Fruit fly (Drosophila melanogaster) whole organism, embryonic: ENCODE measurements around the gene tinc.

Source experiments
- CG10267 ChIP-seq: fragments of 200-800 bp; sonication (Bioruptor generic); optimal IDR thresholded peaks from 2 replicates; lab custom pipeline; 2018; ENCODE audit warnings: missing biosample characterization, mild to moderate bottlenecking, missing genetic modification characterization, moderate library complexity
- CG11093 ChIP-seq: fragments of 200-800 bp; sonication (Bioruptor generic); IDR thresholded peaks from 3 replicates; pipeline ENCODE4 v1.3.6; 2022; ENCODE audit warnings: missing biosample characterization, missing genetic modification characterization
- CG13894 ChIP-seq: fragments of 200-800 bp; sonication (Bioruptor generic); optimal IDR thresholded peaks from 3 replicates; lab custom pipeline; 2018; ENCODE audit warnings: missing biosample characterization, mild to moderate bottlenecking, missing genetic modification characterization, moderate library complexity
- CG14667 ChIP-seq: fragments of 200-800 bp; sonication (Bioruptor generic); IDR thresholded peaks from 2 replicates; pipeline ENCODE4 v1.3.6; 2022; ENCODE audit warnings: missing biosample characterization, missing genetic modification characterization
- CG14710 ChIP-seq: fragments of 200-800 bp; sonication (Bioruptor generic); optimal IDR thresholded peaks from 3 replicates; lab custom pipeline; 2019; ENCODE audit warnings: missing biosample characterization, mild to moderate bottlenecking, missing genetic modification characterization, moderate library complexity
- CG15269 ChIP-seq: fragments of 200-800 bp; sonication (Bioruptor generic); optimal IDR thresholded peaks from 2 replicates; lab custom pipeline; 2018; ENCODE audit warnings: missing biosample characterization, mild to moderate bottlenecking, missing genetic modification characterization, moderate library complexity
- CG18599 ChIP-seq: fragments of 200-800 bp; sonication (Bioruptor generic); optimal IDR thresholded peaks from 3 replicates; lab custom pipeline; 2017; ENCODE audit warnings: missing biosample characterization, missing genetic modification characterization, mild to moderate bottlenecking, moderate library complexity, missing genetic modification reagents
- CG2678 ChIP-seq: fragments of 200-800 bp; sonication (Bioruptor generic); optimal IDR thresholded peaks from 3 replicates; lab custom pipeline; 2019; ENCODE audit warnings: missing biosample characterization, mild to moderate bottlenecking, missing genetic modification characterization, moderate library complexity
- CG3065 ChIP-seq: fragments of 200-800 bp; sonication (Bioruptor generic); optimal IDR thresholded peaks from 2 replicates; lab custom pipeline; 2016; ENCODE audit warnings: missing biosample characterization, missing genetic modification characterization
- CG32532 ChIP-seq: fragments of 200-800 bp; sonication (Bioruptor generic); IDR thresholded peaks from 2 replicates; pipeline ENCODE4 v1.3.6; 2022; ENCODE audit warnings: missing biosample characterization, missing genetic modification characterization
- CG34422 ChIP-seq: fragments of 200-800 bp; sonication (Bioruptor generic); IDR thresholded peaks from 3 replicates; pipeline ENCODE4 v1.3.6; 2022; ENCODE audit warnings: missing biosample characterization, missing genetic modification characterization
- CG4328 ChIP-seq: fragments of 200-800 bp; sonication (Bioruptor generic); optimal IDR thresholded peaks from 3 replicates; lab custom pipeline; 2017; ENCODE audit warnings: missing biosample characterization, missing genetic modification reagents, missing genetic modification characterization
- CG6683 ChIP-seq: fragments of 200-800 bp; sonication (Bioruptor generic); optimal IDR thresholded peaks from 2 replicates; lab custom pipeline; 2017; ENCODE audit warnings: missing biosample characterization, mild to moderate bottlenecking, missing genetic modification characterization, missing genetic modification reagents
- CG6689 ChIP-seq: fragments of 200-800 bp; sonication (Bioruptor generic); IDR thresholded peaks from 2 replicates; pipeline ENCODE4 v1.3.6; 2022; ENCODE audit warnings: missing biosample characterization, missing genetic modification characterization
- CG7556 ChIP-seq: fragments of 200-800 bp; sonication (Bioruptor generic); optimal IDR thresholded peaks from 2 replicates; lab custom pipeline; 2017; ENCODE audit warnings: missing biosample characterization, mild to moderate bottlenecking, missing genetic modification characterization
- CG7745 ChIP-seq: fragments of 200-800 bp; sonication (Bioruptor generic); optimal IDR thresholded peaks from 2 replicates; lab custom pipeline; 2018; ENCODE audit warnings: missing biosample characterization, mild to moderate bottlenecking, missing genetic modification characterization, moderate library complexity
- CG7987 ChIP-seq: fragments of 200-800 bp; sonication (Bioruptor generic); optimal IDR thresholded peaks from 2 replicates; lab custom pipeline; 2018; ENCODE audit warnings: missing biosample characterization, mild to moderate bottlenecking, missing genetic modification characterization, moderate library complexity
- CG8290 ChIP-seq, 3 experiments: fragments of 200-800 bp; sonication (Bioruptor generic); optimal IDR thresholded peaks; 2 replicates each; lab custom pipeline; 2016 to 2019; ENCODE audit warnings: missing biosample characterization in 3 of 3, missing genetic modification characterization in 3 of 3, mild to moderate bottlenecking in 2 of 3, moderate library complexity in 1 of 3
- HLH3B ChIP-seq: fragments of 200-800 bp; sonication (Bioruptor generic); IDR thresholded peaks from 2 replicates; pipeline ENCODE4 v1.3.6; 2022; ENCODE audit warnings: missing biosample characterization, missing genetic modification characterization
- Hand ChIP-seq: fragments of 200-800 bp; sonication (Bioruptor generic); optimal IDR thresholded peaks from 2 replicates; lab custom pipeline; 2017; ENCODE audit warnings: mild to moderate bottlenecking, missing biosample characterization, missing genetic modification reagents, missing genetic modification characterization
- NC2α ChIP-seq: fragments of 200-800 bp; sonication (Bioruptor generic); optimal IDR thresholded peaks from 2 replicates; lab custom pipeline; 2016; ENCODE audit warnings: missing biosample characterization, missing genetic modification characterization
- Oli ChIP-seq: fragments of 200-800 bp; sonication (Bioruptor generic); optimal IDR thresholded peaks from 2 replicates; lab custom pipeline; 2018; ENCODE audit warnings: missing biosample characterization, mild to moderate bottlenecking, missing genetic modification characterization, moderate library complexity
- Rfx ChIP-seq: fragments of 200-800 bp; sonication (Bioruptor generic); IDR thresholded peaks from 2 replicates; pipeline ENCODE4 v1.3.6; 2022; ENCODE audit warnings: missing biosample characterization, missing genetic modification characterization
- YL-1 ChIP-seq: fragments of 200-800 bp; sonication (Bioruptor generic); optimal IDR thresholded peaks from 3 replicates; lab custom pipeline; 2017; ENCODE audit warnings: missing biosample characterization, mild to moderate bottlenecking, missing genetic modification characterization
- abd-A ChIP-seq: fragments of 200-800 bp; sonication (Bioruptor generic); optimal IDR thresholded peaks from 3 replicates; lab custom pipeline; 2019; ENCODE audit warnings: missing biosample characterization, mild to moderate bottlenecking, missing genetic modification characterization, moderate library complexity
- btn ChIP-seq: fragments of 200-800 bp; sonication (Bioruptor generic); optimal IDR thresholded peaks from 2 replicates; lab custom pipeline; 2016; ENCODE audit warnings: missing biosample characterization, missing genetic modification characterization
- chif ChIP-seq, 2 experiments: fragments of 200-800 bp; sonication (Bioruptor generic); optimal IDR thresholded peaks; 3 replicates each; lab custom pipeline; 2016; ENCODE audit warnings: missing biosample characterization in 2 of 2, missing genetic modification characterization in 2 of 2
- chinmo ChIP-seq: fragments of 200-800 bp; sonication (Bioruptor generic); IDR thresholded peaks from 4 replicates; pipeline ENCODE4 v1.3.6; 2022; ENCODE audit warnings: missing biosample characterization, missing genetic modification characterization; ENCODE audit not compliant: partially characterized antibody
- corto ChIP-seq: fragments of 200-800 bp; sonication (Bioruptor generic); optimal IDR thresholded peaks from 2 replicates; lab custom pipeline; 2016; ENCODE audit warnings: missing biosample characterization, mild to moderate bottlenecking, missing genetic modification characterization, moderate library complexity
- crol ChIP-seq: fragments of 200-800 bp; sonication (Bioruptor generic); IDR thresholded peaks from 2 replicates; pipeline ENCODE4 v1.3.6; 2022; ENCODE audit warnings: missing biosample characterization, missing genetic modification characterization
- cwo ChIP-seq: fragments of 200-800 bp; sonication (Bioruptor generic); optimal IDR thresholded peaks from 3 replicates; lab custom pipeline; 2017; ENCODE audit warnings: missing biosample characterization, missing genetic modification characterization, mild to moderate bottlenecking, moderate library complexity, missing genetic modification reagents
- dimm ChIP-seq: fragments of 200-800 bp; sonication (Bioruptor generic); IDR thresholded peaks from 2 replicates; pipeline ENCODE4 v1.3.6; 2022; ENCODE audit warnings: missing biosample characterization, missing genetic modification characterization
- dmrt99B ChIP-seq: fragments of 200-800 bp; sonication (Bioruptor generic); optimal IDR thresholded peaks from 2 replicates; lab custom pipeline; 2018; ENCODE audit warnings: missing biosample characterization, mild to moderate bottlenecking, missing genetic modification characterization, moderate library complexity
- esg ChIP-seq: fragments of 200-800 bp; sonication (Bioruptor generic); conservative IDR thresholded peaks from 2 replicates; pipeline ENCODE4 v1.3.6; 2022; ENCODE audit warnings: missing biosample characterization, missing genetic modification characterization
- grau ChIP-seq: fragments of 200-800 bp; optimal IDR thresholded peaks from 3 replicates; lab custom pipeline; 2019; ENCODE audit warnings: missing biosample characterization, mild to moderate bottlenecking, missing genetic modification characterization, moderate library complexity
- nerfin-2 ChIP-seq: fragments of 200-800 bp; sonication (Bioruptor generic); IDR thresholded peaks from 2 replicates; pipeline ENCODE4 v1.3.6; 2022; ENCODE audit warnings: missing biosample characterization, missing genetic modification characterization; ENCODE audit not compliant: partially characterized antibody
- nmo ChIP-seq: fragments of 200-800 bp; sonication (Bioruptor generic); optimal IDR thresholded peaks from 2 replicates; lab custom pipeline; 2018; ENCODE audit warnings: missing biosample characterization, mild to moderate bottlenecking, missing genetic modification characterization, moderate library complexity
- ranshi ChIP-seq: fragments of 200-800 bp; sonication (Bioruptor generic); IDR thresholded peaks from 2 replicates; pipeline ENCODE4 v1.3.6; 2022; ENCODE audit warnings: missing biosample characterization, missing genetic modification characterization
- scrt ChIP-seq: fragments of 200-800 bp; sonication (Bioruptor generic); optimal IDR thresholded peaks from 2 replicates; lab custom pipeline; 2018; ENCODE audit warnings: missing biosample characterization, mild to moderate bottlenecking, missing genetic modification characterization, moderate library complexity
- seq ChIP-seq: fragments of 200-800 bp; sonication (Bioruptor generic); IDR thresholded peaks from 2 replicates; pipeline ENCODE4 v1.3.6; 2022; ENCODE audit warnings: missing biosample characterization, missing genetic modification characterization
- sqz ChIP-seq: fragments of 200-800 bp; sonication (Bioruptor generic); optimal IDR thresholded peaks from 3 replicates; lab custom pipeline; 2018; ENCODE audit warnings: missing biosample characterization, mild to moderate bottlenecking, missing genetic modification characterization
- stc ChIP-seq: fragments of 200-800 bp; sonication (Bioruptor generic); IDR thresholded peaks from 2 replicates; pipeline ENCODE4 v1.3.6; 2022; ENCODE audit warnings: missing biosample characterization, missing genetic modification characterization
- tgo ChIP-seq: fragments of 200-800 bp; sonication (Bioruptor generic); IDR thresholded peaks from 3 replicates; pipeline ENCODE4 v1.3.6; 2022; ENCODE audit warnings: missing biosample characterization, missing genetic modification characterization
- unc-4 ChIP-seq: fragments of 200-800 bp; sonication (Bioruptor generic); IDR thresholded peaks from 2 replicates; pipeline ENCODE4 v1.3.6; 2022; ENCODE audit warnings: missing biosample characterization, missing genetic modification characterization; ENCODE audit not compliant: partially characterized antibody
- z ChIP-seq: fragments of 200-800 bp; sonication (Bioruptor generic); IDR thresholded peaks from 3 replicates; pipeline ENCODE4 v1.3.6; 2022; ENCODE audit warnings: missing biosample characterization, missing genetic modification characterization

Gene tinc

DNA sequence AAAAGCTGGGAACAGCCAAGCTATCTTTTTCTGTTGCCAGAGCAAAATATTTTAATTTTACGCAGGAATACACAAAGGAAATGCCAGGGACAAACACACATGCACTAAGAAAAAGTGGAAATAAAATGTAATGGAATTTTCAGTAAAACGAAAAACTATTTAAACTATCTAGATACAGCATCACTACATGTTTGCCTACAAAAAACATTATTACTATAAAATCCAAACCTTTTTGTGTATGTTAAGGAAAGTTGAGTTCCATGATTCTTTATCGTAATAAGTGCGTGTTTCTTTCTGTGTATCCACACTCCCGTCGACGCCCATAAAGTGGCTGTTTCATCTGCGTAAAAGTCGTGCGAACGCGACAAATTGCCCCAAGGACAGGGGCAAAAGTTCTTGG lies 37.8 kb downstream of the tinc start (continued):
- no peak for TF ChIP-seq YL-1
- TF ChIP-seq NC2α (GFP tag; lab: Kevin White, UChicago), result no peak
- no peak for TF ChIP-seq btn (GFP tag; lab: Kevin White, UChicago)
- TF ChIP-seq dimm (GFP tag; lab: Robert Waterston, UW), result no peak
- no peak for TF ChIP-seq seq (GFP tag; lab: Robert Waterston, UW)
- peak; percentile 46 for TF ChIP-seq grau (tag; lab: Kevin White, UChicago)
- TF ChIP-seq, all 482 proteins: peak for 62

DNA sequence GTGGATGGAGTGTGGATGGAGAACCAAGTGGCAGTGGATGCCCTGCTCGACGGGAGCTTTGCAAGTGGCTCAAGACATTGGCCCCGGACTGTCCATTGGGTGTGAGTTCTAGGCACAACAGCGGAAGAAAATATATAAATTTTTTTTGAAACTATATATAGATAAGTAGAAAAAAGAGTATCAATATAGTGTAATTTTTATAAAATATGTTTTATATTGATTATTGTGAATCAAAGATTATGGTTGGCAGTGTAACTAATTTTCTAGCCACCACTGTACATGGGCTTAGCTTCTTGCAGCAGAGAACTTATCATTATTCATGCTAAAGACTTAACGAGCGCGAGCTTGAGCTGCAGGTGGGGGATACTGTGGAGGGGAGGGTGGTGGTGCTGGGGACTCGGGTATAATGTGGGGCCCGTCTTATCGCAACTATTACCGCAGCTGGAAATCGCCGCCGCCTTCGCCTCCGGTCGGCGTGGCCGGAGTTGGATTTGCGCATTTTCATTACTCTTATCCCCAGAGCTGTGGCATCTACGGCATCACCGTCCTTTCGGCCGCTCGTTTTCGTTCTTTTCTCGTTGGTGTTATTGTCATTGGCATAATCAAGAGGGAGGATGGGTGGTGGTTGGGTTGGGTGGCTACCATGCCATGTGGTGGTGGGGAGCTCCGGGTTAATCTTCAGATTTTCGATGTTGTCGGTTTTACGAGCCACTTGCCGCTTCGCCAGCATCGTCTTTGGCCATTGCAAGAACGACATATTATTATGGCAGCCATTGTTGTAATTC lies 50.7 kb downstream of the tinc start:
- peak; percentile 15; the same call in 1 of the 2 replicates for TF ChIP-seq esg (GFP tag; lab: Robert Waterston, UW)
- no peak for TF ChIP-seq CG4328
- 0 out of 2 replicates have a peak, but pooled peaks have one; percentile 41 for TF ChIP-seq ranshi (GFP tag; lab: Robert Waterston, UW)
- no peak for TF ChIP-seq CG8290 (GFP tag; optimal IDR thresholded peaks at IDR 0.05; lab: Kevin White, UChicago)
- TF ChIP-seq CG8290 (tag; optimal IDR thresholded peaks at IDR 0.05; lab: Kevin White, UChicago), result no peak
- TF ChIP-seq corto, result no peak
- TF ChIP-seq CG15269 (tag; lab: Kevin White, UChicago), result peak; percentile 8
- TF ChIP-seq dmrt99B, result peak; percentile 32
- peak; percentile 76 for TF ChIP-seq scrt
- no peak for TF ChIP-seq CG34422
- TF ChIP-seq sqz (GFP tag; lab: Kevin White, UChicago), result no peak
- TF ChIP-seq Rfx (GFP tag; lab: Robert Waterston, UW), result peak; percentile 33; the same call in 1 of the 2 replicates
- peak; percentile 58 for TF ChIP-seq CG18599 (GFP tag; lab: Kevin White, UChicago)
- peak; percentile 38 for TF ChIP-seq grau (tag; lab: Kevin White, UChicago)
- peak; percentile 54 for TF ChIP-seq crol
- no peak for TF ChIP-seq CG14710
- no peak for TF ChIP-seq nmo (GFP tag; lab: Kevin White, UChicago)
- no peak for TF ChIP-seq z (GFP tag; lab: Robert Waterston, UW)
- TF ChIP-seq CG6689 (GFP tag; lab: Robert Waterston, UW), result 0 out of 2 replicates have a peak, but pooled peaks have one; percentile 9
- TF ChIP-seq CG32532, result peak; percentile 54; the same call in 1 of the 2 replicates
- TF ChIP-seq cwo (GFP tag; lab: Kevin White, UChicago), result peak; percentile 31
- peak; percentile 48 for TF ChIP-seq CG7556 (GFP tag; lab: Kevin White, UChicago)
- TF ChIP-seq Hand, result peak; percentile 4
- TF ChIP-seq Oli (tag; lab: Kevin White, UChicago), result peak; percentile 18
- TF ChIP-seq CG7745 (tag; lab: Kevin White, UChicago), result no peak
- no peak for TF ChIP-seq unc-4
- 0 out of 4 replicates have a peak, but pooled peaks have one; percentile 34 for TF ChIP-seq chinmo (GFP tag; lab: Robert Waterston, UW)
- TF ChIP-seq seq (GFP tag; lab: Robert Waterston, UW), result 0 out of 2 replicates have a peak, but pooled peaks have one; percentile 28
- TF ChIP-seq stc (GFP tag; lab: Robert Waterston, UW), result peak; percentile 37; the same call in 1 of the 2 replicates
- no peak for TF ChIP-seq CG6683
- TF ChIP-seq CG2678 (tag; lab: Kevin White, UChicago), result peak; percentile 53
- no peak for TF ChIP-seq CG7987 (GFP tag; lab: Kevin White, UChicago)
- TF ChIP-seq chif (GFP tag; optimal IDR thresholded peaks at IDR 0.05; lab: Kevin White, UChicago), result no peak
- TF ChIP-seq CG14667 (GFP tag; lab: Robert Waterston, UW), result no peak
- no peak for TF ChIP-seq nerfin-2 (GFP tag; lab: Robert Waterston, UW)
- TF ChIP-seq CG13894 (tag; lab: Kevin White, UChicago), result peak; percentile 26
- no peak for TF ChIP-seq CG11093 (GFP tag; lab: Robert Waterston, UW)
- TF ChIP-seq CG10267 (tag; lab: Kevin White, UChicago), result peak; percentile 5
- peak; percentile 29; the same call in 1 of the 3 replicates for TF ChIP-seq tgo
- peak; percentile 20; the same call in 1 of the 2 replicates for TF ChIP-seq HLH3B (GFP tag; lab: Robert Waterston, UW)
- TF ChIP-seq CG3065, result no peak
- TF ChIP-seq abd-A, result peak; percentile 96
